Fruit fly (Drosophila melanogaster): Measurements from ENCODE around the gene Idgf2.

Idgf2 gene

DNA sequence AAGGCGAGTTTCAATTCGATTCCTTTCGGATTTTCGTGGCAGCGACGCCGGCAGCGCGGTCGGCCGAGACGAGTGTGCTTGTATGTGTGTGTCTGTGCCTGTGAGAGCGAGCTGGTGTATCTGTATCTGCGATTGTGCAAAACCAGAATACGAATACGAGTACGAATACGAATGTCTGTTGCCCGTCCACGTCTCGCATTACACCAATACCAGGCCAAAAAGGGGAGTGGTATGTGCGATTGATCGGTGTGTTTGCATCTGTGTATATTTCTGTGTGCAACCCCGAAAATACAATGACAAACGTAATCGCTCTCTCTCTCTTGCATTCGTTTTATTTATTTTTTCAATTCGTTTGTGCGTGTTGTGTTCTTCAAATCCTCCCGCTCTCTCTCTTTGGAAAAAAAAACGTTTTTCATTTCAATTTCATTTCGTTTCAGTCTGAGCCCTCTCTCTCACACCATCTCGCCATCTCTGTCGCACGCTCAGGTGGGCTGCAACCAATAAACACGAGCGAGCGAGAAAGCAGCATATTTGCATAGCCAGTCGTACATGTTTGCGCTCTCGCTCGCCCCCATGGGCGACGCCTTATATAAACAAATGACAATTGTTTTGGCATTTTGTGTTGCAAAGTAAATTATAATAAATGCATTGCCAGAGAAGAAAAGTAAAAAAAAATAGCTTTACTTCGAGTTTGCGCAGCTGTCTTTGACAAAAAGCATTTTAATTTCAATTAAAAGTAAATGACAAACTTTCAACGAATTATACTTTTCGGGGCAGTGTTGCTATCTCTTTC lies 39.1 kb downstream of the Idgf2 start (continued):
- TF ChIP-seq CG8290 (GFP tag; optimal IDR thresholded peaks at IDR 0.05) (peak; percentile 39), CG8290 (tag; optimal IDR thresholded peaks at IDR 0.05) (peak; percentile 66 to 68), CG16779 (GFP tag; IDR thresholded peaks at IDR 0.05) (no peak), kay (GFP tag; optimal IDR thresholded peaks at IDR 0.05) (peak; percentile 34), CG9437 (GFP tag; optimal IDR thresholded peaks at IDR 0.05) (no peak), Deaf1 (tag; optimal IDR thresholded peaks at IDR 0.05) (peak; percentile 92), CG11456 (GFP tag; IDR thresholded peaks at IDR 0.05) (peak; percentile 75; the same call in 2 of the 3 replicates), CG10654 (GFP tag; optimal IDR thresholded peaks at IDR 0.05) (no peak), CG43689 (GFP tag; IDR thresholded peaks at IDR 0.05) (no peak), danr (GFP tag; IDR thresholded peaks at IDR 0.05) (no peak), hkb (optimal IDR thresholded peaks at IDR 0.05) (peak; percentile 9), hkb (GFP tag; IDR thresholded peaks at IDR 0.05) (0 out of 2 replicates have a peak, but pooled peaks have one; percentile 25), C15 (GFP tag; IDR thresholded peaks at IDR 0.05) (no peak), fd96Cb (tag; optimal IDR thresholded peaks at IDR 0.05) (no peak), NFAT (GFP tag; IDR thresholded peaks at IDR 0.05) (no peak), al (GFP tag; IDR thresholded peaks at IDR 0.05) (0 out of 2 replicates have a peak, but pooled peaks have one; percentile 11), CG3995 (GFP tag; optimal IDR thresholded peaks at IDR 0.05) (no peak), Kr (GFP tag; optimal IDR thresholded peaks at IDR 0.05) (no peak), Camta (GFP tag; optimal IDR thresholded peaks at IDR 0.05) (peak; percentile 34), ttk (GFP tag; IDR thresholded peaks at IDR 0.05) (no peak), chm (GFP tag; IDR thresholded peaks at IDR 0.05) (peak; percentile 9; the same call in 1 of the 2 replicates), Jarid2 (GFP tag; optimal IDR thresholded peaks at IDR 0.05) (peak; percentile 85), Aef1 (GFP tag; IDR thresholded peaks at IDR 0.05) (no peak), Fer3 (tag; optimal IDR thresholded peaks at IDR 0.05) (no peak), Ptx1 (GFP tag; IDR thresholded peaks at IDR 0.05) (peak; percentile 12; the same call in 1 of the 2 replicates), dmrt99B (tag; optimal IDR thresholded peaks at IDR 0.05) (peak; percentile 6), odd (GFP tag; optimal IDR thresholded peaks at IDR 0.05) (peak; percentile 9), zfh1 (GFP tag; IDR thresholded peaks at IDR 0.05) (peak; percentile 64; the same call in 2 of the 3 replicates), schlank (tag; optimal IDR thresholded peaks at IDR 0.05) (no peak), Scr (GFP tag; IDR thresholded peaks at IDR 0.05; ENCODE audit: partially characterized antibody) (no peak), fd64A (GFP tag; optimal IDR thresholded peaks at IDR 0.05) (no peak), crc (GFP tag; optimal IDR thresholded peaks at IDR 0.05) (no peak), CG12744 (GFP tag; optimal IDR thresholded peaks at IDR 0.05) (peak; percentile 52), CG15269 (tag; optimal IDR thresholded peaks at IDR 0.05) (no peak), pita (GFP tag; optimal IDR thresholded peaks at IDR 0.05) (no peak), nmo (GFP tag; optimal IDR thresholded peaks at IDR 0.05) (peak; percentile 40), CG18262 (tag; optimal IDR thresholded peaks at IDR 0.05) (no peak), CG10959 (GFP tag; IDR thresholded peaks at IDR 0.05) (no peak), klu (GFP tag; IDR thresholded peaks at IDR 0.05) (0 out of 2 replicates have a peak, but pooled peaks have one; percentile 16), CG2875 (GFP tag; optimal IDR thresholded peaks at IDR 0.05) (no peak), exex (tag; optimal IDR thresholded peaks at IDR 0.05) (no peak), crp (GFP tag; optimal IDR thresholded peaks at IDR 0.05) (no peak), E2f1 (GFP tag; IDR thresholded peaks at IDR 0.05) (0 out of 2 replicates have a peak, but pooled peaks have one; percentile 13), maf-S (GFP tag; optimal IDR thresholded peaks at IDR 0.05) (peak; percentile 0), slbo (GFP tag; IDR thresholded peaks at IDR 0.05) (peak; percentile 62), lbe (GFP tag; optimal IDR thresholded peaks at IDR 0.05) (no peak), nom (GFP tag; optimal IDR thresholded peaks at IDR 0.05) (no peak), CG33213 (GFP tag; optimal IDR thresholded peaks at IDR 0.05) (peak; percentile 58), Hr51 (GFP tag; optimal IDR thresholded peaks at IDR 0.05) (no peak), wor (GFP tag; IDR thresholded peaks at IDR 0.05) (no peak)

Data from whole organism, embryonic.